Worm (Caenorhabditis elegans) whole organism, late embryonic: ENCODE measurements around the gene apn-1.

Experiments used
- C38D4.7 ChIP-seq: fragments of 200-800 bp; sonication (Bioruptor generic); optimal IDR thresholded peaks from 2 replicates; lab custom pipeline; 2018; ENCODE audit warnings: mild to moderate bottlenecking, missing genetic modification characterization, moderate library complexity, missing compliant biosample characterization
- F13H6.1 ChIP-seq: sonication (generic microtip); optimal IDR thresholded peaks from 2 replicates; lab custom pipeline; 2016; ENCODE audit warnings: missing genetic modification characterization, missing compliant biosample characterization
- K09A11.1 ChIP-seq: sonication (generic microtip); optimal IDR thresholded peaks from 2 replicates; lab custom pipeline; 2017; ENCODE audit warnings: antibody characterized with exemption, mild to moderate bottlenecking, missing genetic modification characterization, missing compliant biosample characterization; ENCODE audit not compliant: insufficient read depth
- T23F11.4 ChIP-seq: fragments of 200-800 bp; sonication (Bioruptor generic); optimal IDR thresholded peaks from 2 replicates; lab custom pipeline; 2018; ENCODE audit warnings: mild to moderate bottlenecking, missing genetic modification characterization, missing compliant biosample characterization
- ahr-1 ChIP-seq: sonication (generic microtip); optimal IDR thresholded peaks from 2 replicates; lab custom pipeline; 2016; ENCODE audit warnings: missing genetic modification characterization, missing compliant biosample characterization
- ceh-14 ChIP-seq: sonication (generic microtip); optimal IDR thresholded peaks from 2 replicates; lab custom pipeline; 2016; ENCODE audit warnings: missing genotype, missing genetic modification characterization, missing compliant biosample characterization
- ceh-18 ChIP-seq: sonication (generic microtip); optimal IDR thresholded peaks from 2 replicates; lab custom pipeline; 2016; ENCODE audit warnings: missing genetic modification characterization, missing compliant biosample characterization
- ceh-22 ChIP-seq: sonication (generic microtip); optimal IDR thresholded peaks from 2 replicates; lab custom pipeline; 2017; ENCODE audit warnings: missing biosample characterization, missing genetic modification characterization
- ceh-24 ChIP-seq: sonication (generic microtip); optimal IDR thresholded peaks from 2 replicates; lab custom pipeline; 2016; ENCODE audit warnings: mild to moderate bottlenecking, missing genetic modification characterization, missing compliant biosample characterization
- ceh-30 ChIP-seq: fragments of 150-350 bp; optimal IDR thresholded peaks from 2 replicates; lab custom pipeline; 2014; ENCODE audit warnings: missing biosample characterization, missing genetic modification characterization
- ceh-31 ChIP-seq: sonication (generic microtip); optimal IDR thresholded peaks from 2 replicates; lab custom pipeline; 2016; ENCODE audit warnings: missing genetic modification characterization, missing compliant biosample characterization
- ceh-6 ChIP-seq: fragments of 200-800 bp; sonication (Bioruptor generic); optimal IDR thresholded peaks from 2 replicates; lab custom pipeline; 2018; ENCODE audit warnings: mild to moderate bottlenecking, missing genetic modification characterization, missing compliant biosample characterization
- che-1 ChIP-seq: sonication (generic microtip); optimal IDR thresholded peaks from 2 replicates; lab custom pipeline; 2016; ENCODE audit warnings: mild to moderate bottlenecking, missing genetic modification characterization, missing compliant biosample characterization
- dmd-4 ChIP-seq: sonication (generic microtip); optimal IDR thresholded peaks from 2 replicates; lab custom pipeline; 2016; ENCODE audit warnings: borderline replicate concordance, missing genetic modification characterization, missing compliant biosample characterization
- dve-1 ChIP-seq: sonication (generic microtip); optimal IDR thresholded peaks from 2 replicates; lab custom pipeline; 2017; ENCODE audit warnings: antibody characterized with exemption, mild to moderate bottlenecking, missing genetic modification characterization, missing compliant biosample characterization
- elt-2 ChIP-seq: sonication (generic microtip); optimal IDR thresholded peaks from 2 replicates; lab custom pipeline; 2016; ENCODE audit warnings: missing genetic modification reagents, missing genetic modification characterization, missing compliant biosample characterization
- ets-4 ChIP-seq: sonication (generic microtip); optimal IDR thresholded peaks from 2 replicates; lab custom pipeline; 2016; ENCODE audit warnings: missing genetic modification characterization, missing compliant biosample characterization
- fax-1 ChIP-seq: sonication (generic microtip); optimal IDR thresholded peaks from 2 replicates; lab custom pipeline; 2016; ENCODE audit warnings: missing genotype, missing genetic modification characterization, missing compliant biosample characterization
- fkh-10 ChIP-seq: fragments of 150-350 bp; optimal IDR thresholded peaks from 2 replicates; lab custom pipeline; 2014; ENCODE audit warnings: missing biosample characterization, missing genetic modification reagents, missing genetic modification characterization
- hlh-13 ChIP-seq: fragments of 200-800 bp; sonication (Bioruptor generic); optimal IDR thresholded peaks from 2 replicates; lab custom pipeline; 2018; ENCODE audit warnings: mild to moderate bottlenecking, missing genetic modification characterization, missing compliant biosample characterization
- hlh-8 ChIP-seq: sonication (generic microtip); optimal IDR thresholded peaks from 2 replicates; lab custom pipeline; 2016; ENCODE audit warnings: missing genotype, missing genetic modification characterization, missing compliant biosample characterization
- lim-6 ChIP-seq: sonication (generic microtip); optimal IDR thresholded peaks from 2 replicates; lab custom pipeline; 2016; ENCODE audit warnings: missing genetic modification characterization, missing compliant biosample characterization
- madf-2 ChIP-seq: sonication (generic microtip); optimal IDR thresholded peaks from 2 replicates; lab custom pipeline; 2017; ENCODE audit warnings: missing genetic modification characterization, missing compliant biosample characterization
- mec-3 ChIP-seq: sonication (generic microtip); optimal IDR thresholded peaks from 2 replicates; lab custom pipeline; 2016; ENCODE audit warnings: borderline replicate concordance, missing genetic modification characterization, missing compliant biosample characterization
- nfya-1 ChIP-seq: sonication (generic microtip); optimal IDR thresholded peaks from 2 replicates; lab custom pipeline; 2017; ENCODE audit warnings: missing genetic modification characterization, mild to moderate bottlenecking, missing compliant biosample characterization, antibody characterized with exemption, moderate library complexity
- nhr-232 ChIP-seq: sonication (generic microtip); optimal IDR thresholded peaks from 2 replicates; lab custom pipeline; 2016; ENCODE audit warnings: missing genetic modification characterization, missing compliant biosample characterization
- npax-4 ChIP-seq: sonication (generic microtip); optimal IDR thresholded peaks from 2 replicates; lab custom pipeline; 2016; ENCODE audit warnings: missing genetic modification characterization, missing compliant biosample characterization
- pat-9 ChIP-seq: fragments of 200-800 bp; sonication (Bioruptor generic); optimal IDR thresholded peaks from 2 replicates; lab custom pipeline; 2018; ENCODE audit warnings: mild to moderate bottlenecking, missing genetic modification characterization, moderate library complexity, missing compliant biosample characterization
- pha-2 ChIP-seq: sonication (generic microtip); optimal IDR thresholded peaks from 2 replicates; lab custom pipeline; 2017; ENCODE audit warnings: mild to moderate bottlenecking, missing genetic modification characterization, missing compliant biosample characterization
- pqm-1 ChIP-seq: sonication (generic microtip); optimal IDR thresholded peaks from 2 replicates; lab custom pipeline; 2016; ENCODE audit warnings: missing genetic modification characterization, missing compliant biosample characterization
- pros-1 ChIP-seq: fragments of 150-350 bp; optimal IDR thresholded peaks from 2 replicates; lab custom pipeline; 2014; ENCODE audit warnings: missing biosample characterization, missing genetic modification reagents, missing genetic modification characterization
- ref-2 ChIP-seq: sonication (generic microtip); optimal IDR thresholded peaks from 2 replicates; lab custom pipeline; 2016; ENCODE audit warnings: missing genetic modification characterization, missing compliant biosample characterization
- rnt-1 ChIP-seq: sonication (generic microtip); optimal IDR thresholded peaks from 2 replicates; lab custom pipeline; 2016; ENCODE audit warnings: missing genetic modification characterization, missing compliant biosample characterization
- sdc-2 ChIP-seq: sonication (generic microtip); optimal IDR thresholded peaks from 2 replicates; lab custom pipeline; 2016; ENCODE audit warnings: missing genotype, missing genetic modification characterization, missing compliant biosample characterization
- sox-2 ChIP-seq: fragments of 200-800 bp; sonication (Bioruptor generic); IDR thresholded peaks from 2 replicates; pipeline ENCODE4 v1.3.6; 2022; ENCODE audit warnings: missing genetic modification reagents, missing genetic modification characterization, missing compliant biosample characterization
- tbx-2 ChIP-seq: sonication (generic microtip); optimal IDR thresholded peaks from 2 replicates; lab custom pipeline; 2016; ENCODE audit warnings: missing genetic modification characterization, missing compliant biosample characterization
- tbx-7 ChIP-seq: sonication (generic microtip); optimal IDR thresholded peaks from 2 replicates; lab custom pipeline; 2016; ENCODE audit warnings: missing genotype, missing genetic modification characterization, missing compliant biosample characterization
- ttx-3 ChIP-seq: sonication (generic microtip); optimal IDR thresholded peaks from 2 replicates; lab custom pipeline; 2016; ENCODE audit warnings: missing genetic modification reagents, missing genetic modification characterization, missing compliant biosample characterization
- unc-3 ChIP-seq, 2 experiments: fragments of 200-800 bp in 1 of 2; sonication (Bioruptor generic) in 1 of 2; sonication (generic microtip) in 1 of 2; conservative IDR thresholded peaks in 1 of 2; optimal IDR thresholded peaks in 1 of 2; 2 replicates each; pipeline versions ENCODE4 v1.3.6 to Lab custom; 2016 to 2022; ENCODE audit warnings: missing compliant biosample characterization in 2 of 2, missing genetic modification characterization in 2 of 2, missing genetic modification reagents in 1 of 2
- unc-42 ChIP-seq: sonication (generic microtip); optimal IDR thresholded peaks from 2 replicates; lab custom pipeline; 2016; ENCODE audit warnings: missing genotype, missing genetic modification characterization, missing compliant biosample characterization
- unc-55 ChIP-seq: sonication (generic microtip); optimal IDR thresholded peaks from 2 replicates; lab custom pipeline; 2017; ENCODE audit warnings: missing biosample characterization, missing genetic modification reagents, missing genetic modification characterization
- unc-86 ChIP-seq: sonication (generic microtip); optimal IDR thresholded peaks from 2 replicates; lab custom pipeline; 2016; ENCODE audit warnings: missing genetic modification characterization, missing compliant biosample characterization

apn-1 gene

DNA sequence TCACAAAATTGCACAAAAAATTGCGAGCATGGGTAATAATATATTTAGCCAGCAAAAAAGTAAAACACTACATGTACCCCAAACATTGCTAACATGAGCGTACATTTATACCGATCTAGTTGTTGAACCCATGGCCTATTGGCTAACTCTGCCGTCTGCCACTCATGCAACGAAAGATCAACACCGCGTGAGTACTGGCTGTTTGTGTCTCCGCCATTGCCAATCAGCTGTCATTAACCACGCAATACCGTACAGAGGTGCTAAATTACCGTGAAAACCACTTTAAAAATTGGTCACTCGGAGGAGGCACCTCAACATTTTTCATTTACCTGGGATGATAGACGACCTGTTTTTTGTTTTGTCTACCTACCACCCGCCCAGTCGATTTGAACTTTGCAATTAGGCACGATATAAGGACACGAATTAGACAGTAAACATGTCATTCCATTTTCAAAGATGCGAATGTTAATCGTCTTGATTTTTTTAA is 28.0 kb downstream of the apn-1 start, which contains the start of gene K02C4.2 (continued):
- TF ChIP-seq dve-1 (tag; lab: Kevin White, UChicago) (peak; percentile 76), ttx-3 (tag; lab: Kevin White, UChicago) (peak; percentile 40), ceh-6 (peak; percentile 78), che-1 (tag; lab: Kevin White, UChicago) (peak; percentile 71), nhr-232 (tag; lab: Kevin White, UChicago) (peak; percentile 64), ref-2 (tag; lab: Kevin White, UChicago) (peak; percentile 59), pros-1 (tag; lab: Kevin White, UChicago) (no peak), dmd-4 (tag; lab: Kevin White, UChicago) (no peak), ceh-22 (peak; percentile 45), unc-55 (GFP tag; lab: Kevin White, UChicago) (no peak), fkh-10 (no peak), fax-1 (peak; percentile 9), tbx-2 (peak; percentile 73), pat-9 (peak; percentile 80), tbx-7 (tag; lab: Kevin White, UChicago) (peak; percentile 9), K09A11.1 (tag; lab: Kevin White, UChicago) (peak; percentile 63), ceh-14 (peak; percentile 40), ceh-30 (tag; lab: Kevin White, UChicago) (no peak), sox-2 (GFP tag; lab: Robert Waterston, UW) (no peak), sdc-2 (no peak), elt-2 (tag; lab: Kevin White, UChicago) (peak; percentile 82), unc-86 (tag; lab: Kevin White, UChicago) (peak; percentile 37), pqm-1 (tag; lab: Kevin White, UChicago) (no peak), unc-42 (tag; lab: Kevin White, UChicago) (no peak), lim-6 (tag; lab: Kevin White, UChicago) (no peak), C38D4.7 (GFP tag; lab: Kevin White, UChicago) (peak; percentile 55), mec-3 (tag; lab: Kevin White, UChicago) (no peak), rnt-1 (tag; lab: Kevin White, UChicago) (no peak), F13H6.1 (tag; lab: Kevin White, UChicago) (no peak), hlh-13 (GFP tag; lab: Kevin White, UChicago) (peak; percentile 57), ets-4 (tag; lab: Kevin White, UChicago) (no peak), ceh-31 (peak; percentile 10), unc-3 (GFP tag; conservative IDR thresholded peaks at IDR 0.05; lab: Robert Waterston, UW) (no peak), unc-3 (tag; optimal IDR thresholded peaks at IDR 0.05; lab: Kevin White, UChicago) (no peak), nfya-1 (tag; lab: Kevin White, UChicago) (peak; percentile 51), pha-2 (peak; percentile 21), npax-4 (tag; lab: Kevin White, UChicago) (peak; percentile 18), hlh-8 (tag; lab: Kevin White, UChicago) (no peak), ceh-24 (tag; lab: Kevin White, UChicago) (no peak)

DNA sequence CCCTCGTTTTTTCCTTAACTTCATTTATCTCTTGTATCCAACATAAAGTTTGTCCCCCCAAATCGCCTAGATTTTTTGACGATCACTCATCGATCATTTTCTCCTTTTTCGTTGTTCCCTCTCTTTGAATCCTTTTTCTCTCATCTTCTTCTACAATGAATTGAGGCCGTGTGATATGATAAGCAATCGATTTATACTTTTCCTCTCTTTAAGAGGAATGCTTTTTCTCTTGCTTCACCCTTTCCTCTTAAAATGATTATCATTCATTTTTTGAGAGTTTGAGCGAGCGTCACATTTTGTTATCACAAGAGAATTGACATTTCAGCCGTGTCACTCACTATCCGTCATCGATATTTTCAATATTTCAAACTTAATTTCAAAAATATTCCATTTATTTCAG is 30.7 kb downstream of the apn-1 start, which contains the start of gene K02C4.5:
Gene K02C4.5 (plus strand): TSS at position 395 of the 400 bp plus-strand sequence.
- TF ChIP-seq ahr-1 (tag; lab: Kevin White, UChicago) (no peak), madf-2 (tag; lab: Kevin White, UChicago) (no peak), unc-86 (tag; lab: Kevin White, UChicago) (no peak), ceh-18 (tag; lab: Kevin White, UChicago) (no peak), T23F11.4 (no peak)
